Fruit fly (Drosophila melanogaster): ENCODE results near the gene Cyp4ac2.

- TF ChIP-seq Hr96 (GFP tag; optimal IDR thresholded peaks at IDR 0.05) (no peak), kay (GFP tag; ENCODE audit: borderline replicate concordance) (peak; percentile 82), CG11617 (GFP tag; optimal IDR thresholded peaks at IDR 0.05) (no peak), cnc (optimal IDR thresholded peaks at IDR 0.05) (no peak), tj (GFP tag; optimal IDR thresholded peaks at IDR 0.05) (no peak), pad (GFP tag; optimal IDR thresholded peaks at IDR 0.05) (no peak), CG5204 (GFP tag; optimal IDR thresholded peaks at IDR 0.05) (no peak), CG33017 (tag; optimal IDR thresholded peaks at IDR 0.05) (peak; percentile 35)
Measured at dm6 chr2L:5291195-5291594, 25.0 kb downstream of the Cyp4ac2 start.

All from whole organism, adult.